Fruit fly (Drosophila melanogaster) whole organism, embryonic: ENCODE measurements around the gene CG15425.

Experiments used
- CG10147 ChIP-seq: fragments of 200-800 bp; sonication (Bioruptor generic); optimal IDR thresholded peaks from 2 replicates; lab custom pipeline; 2019; ENCODE audit warnings: missing biosample characterization, mild to moderate bottlenecking, missing genetic modification characterization, moderate library complexity
- CG10565 ChIP-seq: fragments of 200-800 bp; sonication (Bioruptor generic); optimal IDR thresholded peaks from 3 replicates; lab custom pipeline; 2016; ENCODE audit warnings: missing biosample characterization, mild to moderate bottlenecking, missing genetic modification characterization
- CG13624 ChIP-seq: fragments of 200-800 bp; sonication (Bioruptor generic); optimal IDR thresholded peaks from 2 replicates; lab custom pipeline; 2016; ENCODE audit warnings: missing biosample characterization, missing genetic modification characterization
- CG1603 ChIP-seq: fragments of 200-800 bp; sonication (Bioruptor generic); optimal IDR thresholded peaks from 2 replicates; lab custom pipeline; 2019; ENCODE audit warnings: missing biosample characterization, mild to moderate bottlenecking, missing genetic modification characterization, moderate library complexity
- CG17359 ChIP-seq: fragments of 200-800 bp; sonication (Bioruptor generic); optimal IDR thresholded peaks from 3 replicates; lab custom pipeline; 2018; ENCODE audit warnings: missing biosample characterization, mild to moderate bottlenecking, missing genetic modification characterization, moderate library complexity
- CG17802 ChIP-seq: fragments of 200-800 bp; sonication (Bioruptor generic); optimal IDR thresholded peaks from 2 replicates; lab custom pipeline; 2018; ENCODE audit warnings: missing biosample characterization, mild to moderate bottlenecking, missing genetic modification characterization, moderate library complexity
- CG2199 ChIP-seq: fragments of 200-800 bp; sonication (Bioruptor generic); IDR thresholded peaks from 3 replicates; pipeline ENCODE4 v1.3.6; 2022; ENCODE audit warnings: missing biosample characterization, missing genetic modification characterization
- CG2202 ChIP-seq: fragments of 200-800 bp; sonication (Bioruptor generic); optimal IDR thresholded peaks from 2 replicates; lab custom pipeline; 2018; ENCODE audit warnings: missing biosample characterization, mild to moderate bottlenecking, missing genetic modification characterization
- CG31224 ChIP-seq: fragments of 200-800 bp; sonication (Bioruptor generic); IDR thresholded peaks from 2 replicates; pipeline ENCODE4 v1.3.6; 2022; ENCODE audit warnings: missing biosample characterization, missing genetic modification characterization
- CG43689 ChIP-seq: fragments of 200-800 bp; sonication (Bioruptor generic); IDR thresholded peaks from 2 replicates; pipeline ENCODE4 v1.3.6; 2022; ENCODE audit warnings: missing biosample characterization, missing genetic modification characterization
- CG4404 ChIP-seq: fragments of 200-800 bp; sonication (Bioruptor generic); IDR thresholded peaks from 2 replicates; pipeline ENCODE4 v1.3.6; 2022; ENCODE audit warnings: missing biosample characterization, missing genetic modification characterization
- CG4617 ChIP-seq: fragments of 200-800 bp; sonication (Bioruptor generic); optimal IDR thresholded peaks from 3 replicates; lab custom pipeline; 2016; ENCODE audit warnings: missing biosample characterization, missing genetic modification characterization, borderline replicate concordance
- CG4854 ChIP-seq: fragments of 200-800 bp; sonication (Bioruptor generic); optimal IDR thresholded peaks from 2 replicates; lab custom pipeline; 2016; ENCODE audit warnings: missing biosample characterization, missing genetic modification characterization, inconsistent platforms
- CG6683 ChIP-seq: fragments of 200-800 bp; sonication (Bioruptor generic); optimal IDR thresholded peaks from 2 replicates; lab custom pipeline; 2017; ENCODE audit warnings: missing biosample characterization, mild to moderate bottlenecking, missing genetic modification characterization, missing genetic modification reagents
- CG7556 ChIP-seq: fragments of 200-800 bp; sonication (Bioruptor generic); optimal IDR thresholded peaks from 2 replicates; lab custom pipeline; 2017; ENCODE audit warnings: missing biosample characterization, mild to moderate bottlenecking, missing genetic modification characterization
- CG7963 ChIP-seq: fragments of 200-800 bp; sonication (Bioruptor generic); IDR thresholded peaks from 3 replicates; pipeline ENCODE4 v1.3.6; 2022; ENCODE audit warnings: missing biosample characterization, missing genetic modification characterization; ENCODE audit not compliant: partially characterized antibody
- CG8290 ChIP-seq, 3 experiments: fragments of 200-800 bp; sonication (Bioruptor generic); optimal IDR thresholded peaks; 2 replicates each; lab custom pipeline; 2016 to 2019; ENCODE audit warnings: missing biosample characterization in 3 of 3, missing genetic modification characterization in 3 of 3, mild to moderate bottlenecking in 2 of 3, moderate library complexity in 1 of 3
- CkIIα-i1 ChIP-seq: fragments of 200-800 bp; sonication (Bioruptor generic); IDR thresholded peaks from 2 replicates; pipeline ENCODE4 v1.3.6; 2022; ENCODE audit warnings: missing biosample characterization, missing genetic modification characterization
- Dref ChIP-seq: fragments of 200-800 bp; sonication (Bioruptor generic); IDR thresholded peaks from 2 replicates; pipeline ENCODE4 v1.3.6; 2022; ENCODE audit warnings: missing biosample characterization, missing genetic modification characterization
- Ets97D ChIP-seq: fragments of 200-800 bp; sonication (Bioruptor generic); optimal IDR thresholded peaks from 3 replicates; lab custom pipeline; 2016; ENCODE audit warnings: missing biosample characterization, missing genetic modification characterization
- H2.0 ChIP-seq: fragments of 200-800 bp; sonication (Bioruptor generic); IDR thresholded peaks from 2 replicates; pipeline ENCODE4 v1.3.6; 2022; ENCODE audit warnings: missing biosample characterization, missing genetic modification characterization
- HLHmδ ChIP-seq: fragments of 200-800 bp; sonication (Bioruptor generic); optimal IDR thresholded peaks from 2 replicates; lab custom pipeline; 2018; ENCODE audit warnings: missing biosample characterization, mild to moderate bottlenecking, missing genetic modification characterization, moderate library complexity
- Hsf ChIP-seq: fragments of 200-800 bp; sonication (Bioruptor generic); optimal IDR thresholded peaks from 3 replicates; lab custom pipeline; 2016; ENCODE audit warnings: missing biosample characterization, missing genetic modification characterization
- Lim3 ChIP-seq: fragments of 200-800 bp; sonication (Bioruptor generic); IDR thresholded peaks from 2 replicates; pipeline ENCODE4 v1.3.6; 2022; ENCODE audit warnings: missing biosample characterization, missing genetic modification characterization
- MBD-R2 ChIP-seq: fragments of 200-800 bp; sonication (Bioruptor generic); IDR thresholded peaks from 2 replicates; pipeline ENCODE4 v1.3.6; 2022; ENCODE audit warnings: missing biosample characterization, missing genetic modification characterization
- NC2α ChIP-seq: fragments of 200-800 bp; sonication (Bioruptor generic); optimal IDR thresholded peaks from 2 replicates; lab custom pipeline; 2016; ENCODE audit warnings: missing biosample characterization, missing genetic modification characterization
- NFAT ChIP-seq: fragments of 200-800 bp; sonication (Bioruptor generic); IDR thresholded peaks from 2 replicates; pipeline ENCODE4 v1.3.6; 2022; ENCODE audit warnings: missing biosample characterization, missing genetic modification characterization
- Sin3A ChIP-seq: fragments of >200 bp; optimal IDR thresholded peaks from 2 replicates; lab custom pipeline; 2018
- Vsx1 ChIP-seq: fragments of 200-800 bp; sonication (Bioruptor generic); optimal IDR thresholded peaks from 2 replicates; lab custom pipeline; 2017; ENCODE audit warnings: missing biosample characterization, mild to moderate bottlenecking, missing genetic modification characterization, missing genetic modification reagents
- amos ChIP-seq: fragments of 200-800 bp; sonication (Bioruptor generic); IDR thresholded peaks from 2 replicates; pipeline ENCODE4 v1.3.6; 2022; ENCODE audit warnings: missing biosample characterization, missing genetic modification characterization; ENCODE audit not compliant: partially characterized antibody
- aop ChIP-seq: fragments of 200-800 bp; sonication (Bioruptor generic); IDR thresholded peaks from 2 replicates; pipeline ENCODE4 v1.3.6; 2022; ENCODE audit warnings: missing biosample characterization, missing genetic modification characterization
- bbx ChIP-seq: fragments of 200-800 bp; sonication (Bioruptor generic); IDR thresholded peaks from 2 replicates; pipeline ENCODE4 v1.3.6; 2022; ENCODE audit warnings: missing biosample characterization, missing genetic modification characterization; ENCODE audit not compliant: partially characterized antibody
- bcd ChIP-seq: fragments of 200-800 bp; sonication (Bioruptor generic); optimal IDR thresholded peaks from 2 replicates; lab custom pipeline; 2017; ENCODE audit warnings: missing biosample characterization, mild to moderate bottlenecking, missing genetic modification characterization
- dm ChIP-seq: fragments of 200-800 bp; sonication (Bioruptor generic); optimal IDR thresholded peaks from 3 replicates; lab custom pipeline; 2016; ENCODE audit warnings: missing biosample characterization, missing genetic modification characterization
- fd102C ChIP-seq: fragments of 200-800 bp; sonication (Bioruptor generic); optimal IDR thresholded peaks from 2 replicates; lab custom pipeline; 2018; ENCODE audit warnings: missing biosample characterization, mild to moderate bottlenecking, missing genetic modification characterization, moderate library complexity
- grau ChIP-seq: fragments of 200-800 bp; optimal IDR thresholded peaks from 3 replicates; lab custom pipeline; 2019; ENCODE audit warnings: missing biosample characterization, mild to moderate bottlenecking, missing genetic modification characterization, moderate library complexity
- lilli ChIP-seq: fragments of 200-800 bp; sonication (Bioruptor generic); optimal IDR thresholded peaks from 3 replicates; lab custom pipeline; 2016; ENCODE audit warnings: missing biosample characterization, missing genetic modification characterization
- nau ChIP-seq: fragments of 200-800 bp; sonication (Bioruptor generic); optimal IDR thresholded peaks from 3 replicates; lab custom pipeline; 2017; ENCODE audit warnings: missing biosample characterization, mild to moderate bottlenecking, missing genetic modification characterization, missing genetic modification reagents
- odd ChIP-seq: fragments of 200-800 bp; sonication (Bioruptor generic); optimal IDR thresholded peaks from 2 replicates; lab custom pipeline; 2017; ENCODE audit warnings: missing biosample characterization, mild to moderate bottlenecking, missing genetic modification characterization
- pan ChIP-seq, 4 experiments: fragments of >200 bp in 3 of 4; fragments of 200-800 bp in 1 of 4; sonication (Bioruptor generic) in 1 of 4; optimal IDR thresholded peaks in 3 of 4; IDR thresholded peaks in 1 of 4; 2 replicates each; pipeline versions ENCODE4 v1.3.6 to Lab custom; 2017 to 2022; ENCODE audit warnings: missing biosample characterization in 2 of 4, missing genetic modification characterization in 2 of 4, mixed read lengths in 1 of 4
- pb ChIP-seq: fragments of 200-800 bp; sonication (Bioruptor generic); optimal IDR thresholded peaks from 3 replicates; lab custom pipeline; 2016; ENCODE audit warnings: missing biosample characterization, missing genetic modification characterization
- sob ChIP-seq: fragments of 200-800 bp; sonication (Bioruptor generic); IDR thresholded peaks from 2 replicates; pipeline ENCODE4 v1.3.6; 2022; ENCODE audit warnings: missing biosample characterization, missing genetic modification characterization
- stc ChIP-seq: fragments of 200-800 bp; sonication (Bioruptor generic); IDR thresholded peaks from 2 replicates; pipeline ENCODE4 v1.3.6; 2022; ENCODE audit warnings: missing biosample characterization, missing genetic modification characterization
- stwl ChIP-seq: fragments of 200-800 bp; sonication (Bioruptor generic); optimal IDR thresholded peaks from 3 replicates; lab custom pipeline; 2018; ENCODE audit warnings: missing biosample characterization, mild to moderate bottlenecking, missing genetic modification characterization, moderate library complexity
- sug ChIP-seq: fragments of 200-800 bp; optimal IDR thresholded peaks from 2 replicates; lab custom pipeline; 2019; ENCODE audit warnings: missing biosample characterization, mild to moderate bottlenecking, missing genetic modification characterization, moderate library complexity
- trh ChIP-seq: fragments of 200-800 bp; sonication (Bioruptor generic); optimal IDR thresholded peaks from 2 replicates; lab custom pipeline; 2016; ENCODE audit warnings: missing biosample characterization, missing genetic modification characterization
- ttk ChIP-seq: fragments of 200-800 bp; sonication (Bioruptor generic); IDR thresholded peaks from 2 replicates; pipeline ENCODE4 v2.1.2; 2022; ENCODE audit warnings: missing biosample characterization, missing genetic modification characterization
- tup ChIP-seq: fragments of 200-800 bp; sonication (Bioruptor generic); optimal IDR thresholded peaks from 2 replicates; lab custom pipeline; 2016; ENCODE audit warnings: missing biosample characterization, mild to moderate bottlenecking, missing genetic modification characterization, moderate library complexity
- tx ChIP-seq: fragments of 200-800 bp; sonication (Bioruptor generic); optimal IDR thresholded peaks from 2 replicates; lab custom pipeline; 2016; ENCODE audit warnings: missing biosample characterization, missing genetic modification characterization
- wek ChIP-seq: fragments of 200-800 bp; sonication (Bioruptor generic); optimal IDR thresholded peaks from 3 replicates; lab custom pipeline; 2018; ENCODE audit warnings: missing biosample characterization, mild to moderate bottlenecking, missing genetic modification characterization, moderate library complexity
- zen ChIP-seq: fragments of 200-800 bp; sonication (Bioruptor generic); optimal IDR thresholded peaks from 3 replicates; lab custom pipeline; 2018; ENCODE audit warnings: missing biosample characterization, mild to moderate bottlenecking, missing genetic modification characterization, moderate library complexity

CG15425 gene

dm6 chr2L:4226792-4227191 is 30.6 kb upstream of the CG15425 start, which contains the start of gene CG3702 (continued):
- no peak for TF ChIP-seq aop (GFP tag; lab: Robert Waterston, UW)
- no peak for TF ChIP-seq zen (tag; lab: Kevin White, UChicago)
- peak; percentile 3 for TF ChIP-seq CG4617 (GFP tag; lab: Kevin White, UChicago)
- peak; percentile 8 for TF ChIP-seq lilli (GFP tag; lab: Kevin White, UChicago)
- TF ChIP-seq Hsf (GFP tag; lab: Kevin White, UChicago), result no peak
- TF ChIP-seq grau (tag; lab: Kevin White, UChicago), result peak; percentile 33
- TF ChIP-seq Vsx1 (GFP tag; lab: Kevin White, UChicago), result no peak
- no peak for TF ChIP-seq CkIIα-i1
- no peak for TF ChIP-seq CG43689 (GFP tag; lab: Robert Waterston, UW)
- no peak for TF ChIP-seq stc (GFP tag; lab: Robert Waterston, UW)
- TF ChIP-seq MBD-R2 (GFP tag; lab: Robert Waterston, UW), result peak; percentile 26; the same call in 1 of the 2 replicates
- TF ChIP-seq CG31224 (GFP tag; lab: Robert Waterston, UW), result no peak
- peak; percentile 21 for TF ChIP-seq stwl (tag; lab: Kevin White, UChicago)
- peak; percentile 80 for TF ChIP-seq amos (GFP tag; lab: Robert Waterston, UW)
- TF ChIP-seq Ets97D (GFP tag; lab: Kevin White, UChicago), result no peak
- no peak for TF ChIP-seq sug
- TF ChIP-seq sob, result no peak
- TF ChIP-seq CG17802 (tag; lab: Kevin White, UChicago), result no peak
- TF ChIP-seq bcd (GFP tag; lab: Kevin White, UChicago), result no peak
- no peak for TF ChIP-seq CG4404 (GFP tag; lab: Robert Waterston, UW)
- TF ChIP-seq wek (GFP tag; lab: Kevin White, UChicago), result peak; percentile 94
- TF ChIP-seq NC2α (GFP tag; lab: Kevin White, UChicago), result no peak
- no peak for TF ChIP-seq CG10565
- TF ChIP-seq CG4854 (GFP tag; lab: Kevin White, UChicago), result no peak
- TF ChIP-seq NFAT, result peak; percentile 3; the same call in 1 of the 2 replicates
- peak; percentile 71 for TF ChIP-seq bbx (GFP tag; lab: Robert Waterston, UW)
- no peak for TF ChIP-seq CG8290 (GFP tag; optimal IDR thresholded peaks at IDR 0.05; lab: Kevin White, UChicago)
- TF ChIP-seq CG8290 (tag; optimal IDR thresholded peaks at IDR 0.05; lab: Kevin White, UChicago), result peak in 1 of 2 experiments; percentile 49
- no peak for TF ChIP-seq HLHmδ
- TF ChIP-seq dm (GFP tag; lab: Kevin White, UChicago), result no peak
- TF ChIP-seq CG13624 (GFP tag; lab: Kevin White, UChicago), result no peak
- TF ChIP-seq pan (optimal IDR thresholded peaks at IDR 0.05; lab: Kevin White, UChicago), result no peak
- TF ChIP-seq pan (GFP tag; optimal IDR thresholded peaks at IDR 0.05 in 1 of 2, IDR thresholded peaks at IDR 0.05 in 1 of 2), result no peak
- no peak for TF ChIP-seq CG17359
- TF ChIP-seq tup, result no peak
- TF ChIP-seq CG1603 (tag; lab: Kevin White, UChicago), result peak; percentile 53
- no peak for TF ChIP-seq H2.0 (GFP tag; lab: Robert Waterston, UW)
- TF ChIP-seq Lim3, result no peak
- no peak for TF ChIP-seq nau (GFP tag; lab: Kevin White, UChicago)
- no peak for TF ChIP-seq CG6683
- no peak for TF ChIP-seq CG7556
- TF ChIP-seq CG2202 (tag; lab: Kevin White, UChicago), result no peak
- TF ChIP-seq Sin3A (lab: Kevin White, UChicago), result no peak
- TF ChIP-seq fd102C (GFP tag; lab: Kevin White, UChicago), result no peak
- TF ChIP-seq odd (GFP tag; lab: Kevin White, UChicago), result no peak
- peak; percentile 91 for TF ChIP-seq Dref (GFP tag; lab: Robert Waterston, UW)
- TF ChIP-seq trh, result no peak
- TF ChIP-seq tx (GFP tag; lab: Kevin White, UChicago), result no peak
- peak; percentile 57; the same call in 1 of the 3 replicates for TF ChIP-seq CG7963
- TF ChIP-seq ttk (GFP tag; lab: Robert Waterston, UW), result no peak
- TF ChIP-seq CG2199 (GFP tag; lab: Robert Waterston, UW), result no peak
- no peak for TF ChIP-seq pb (GFP tag; lab: Kevin White, UChicago)
- TF ChIP-seq CG10147 (GFP tag; lab: Kevin White, UChicago), result no peak
